Worm (Caenorhabditis elegans): Measurements from ENCODE around the gene srbc-68.

The srbc-68 gene

DNA sequence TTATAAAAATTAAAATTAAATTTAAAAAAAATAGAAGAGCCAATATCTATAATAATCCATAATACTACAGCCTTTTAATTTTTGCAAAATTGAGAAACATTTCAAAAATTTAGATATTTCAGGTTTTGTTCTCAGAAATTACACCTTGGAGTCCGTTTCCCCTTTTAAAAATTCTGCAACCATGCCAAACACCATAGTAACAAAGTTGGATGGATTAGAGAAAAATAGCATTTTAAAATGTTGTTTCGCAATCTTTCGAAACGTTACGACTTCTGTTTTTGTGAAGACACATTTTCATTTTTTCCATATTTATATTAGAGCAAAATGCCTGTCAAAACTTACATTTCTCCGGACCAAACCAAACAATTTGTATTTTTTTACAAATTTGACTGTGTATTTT, 21.4 kb downstream of the srbc-68 start, which contains the start of gene T24A6.7:
T24A6.7 (plus strand) TSS at position 301 of the 400 bp plus-strand sequence.
- TF ChIP-seq snpc-1.1 (tag; optimal IDR thresholded peaks at IDR 0.05; ENCODE audit: insufficient read depth): no peak
- no peak for TF ChIP-seq attf-3 (GFP tag; conservative IDR thresholded peaks at IDR 0.05)
- TF ChIP-seq F23B12.7 (tag; optimal IDR thresholded peaks at IDR 0.05; ENCODE audit: insufficient read depth): no peak
- no peak for TF ChIP-seq rpc-1 (optimal IDR thresholded peaks at IDR 0.05)
- no peak for TF ChIP-seq rpc-1 (tag; optimal IDR thresholded peaks at IDR 0.05)
- no peak for TF ChIP-seq ama-1 (optimal IDR thresholded peaks at IDR 0.05)
- no peak for TF ChIP-seq ama-1 (GFP tag; optimal IDR thresholded peaks at IDR 0.05)
- no peak for TF ChIP-seq zim-3 (tag; optimal IDR thresholded peaks at IDR 0.05)

DNA sequence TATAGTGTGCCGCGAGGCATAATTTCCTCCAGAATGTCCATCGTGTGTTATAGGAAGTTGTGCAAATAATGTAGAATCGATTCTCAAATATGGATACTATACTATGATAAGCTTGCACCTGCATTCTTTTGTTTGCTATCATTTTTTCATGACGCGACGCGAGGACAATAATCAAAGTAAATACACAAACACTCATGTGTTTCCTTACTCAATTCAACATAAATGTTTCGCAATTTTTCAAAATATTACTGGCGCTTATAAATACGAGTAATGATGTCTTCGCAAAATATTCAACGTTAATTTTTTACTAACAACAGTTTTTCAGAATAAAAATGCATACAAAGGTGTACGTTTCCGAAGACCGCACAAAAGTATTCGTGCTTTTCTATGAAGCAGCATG, 23.2 kb downstream of the srbc-68 start, which contains the start of gene irg-1:
irg-1 (plus strand) TSS at position 326 of the 400 bp plus-strand sequence.
- TF ChIP-seq mes-4 (tag; optimal IDR thresholded peaks at IDR 0.05) (no peak), cebp-1 (GFP tag; IDR thresholded peaks at IDR 0.05) (peak; percentile 25; the same call in 1 of the 2 replicates), cebp-1 (tag; optimal IDR thresholded peaks at IDR 0.05) (no peak)

DNA sequence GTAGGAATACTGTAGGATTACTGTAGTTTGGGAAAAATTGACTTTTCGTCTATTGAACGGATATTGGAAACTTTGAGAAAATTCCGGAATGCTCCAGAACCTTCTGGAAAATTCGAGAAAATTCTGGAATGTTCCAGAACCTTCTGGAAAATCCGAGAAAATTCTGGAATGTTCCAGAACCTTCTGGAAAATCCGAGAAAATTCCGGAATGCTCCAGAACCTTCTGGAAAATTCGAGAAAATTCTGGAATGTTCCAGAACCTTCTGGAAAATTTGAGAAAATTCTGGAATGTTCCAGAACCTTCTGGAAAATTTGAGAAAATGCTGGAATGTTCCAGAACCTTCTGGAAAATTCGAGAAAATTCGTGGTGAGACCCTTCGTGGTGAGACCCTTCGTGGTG, 26.0 kb downstream of the srbc-68 start:
- peak; percentile 18; the same call in 1 of the 2 replicates for TF ChIP-seq Y53F4B.3 (GFP tag; IDR thresholded peaks at IDR 0.05)
- peak; percentile 43; the same call in 1 of the 2 replicates for TF ChIP-seq nfyb-1 (GFP tag; IDR thresholded peaks at IDR 0.05)
- TF ChIP-seq madf-6 (GFP tag; IDR thresholded peaks at IDR 0.05): peak; percentile 41; the same call in 1 of the 2 replicates
- peak; percentile 75 for TF ChIP-seq dox-1 (GFP tag; IDR thresholded peaks at IDR 0.05)
- TF ChIP-seq hsf-1 (GFP tag; IDR thresholded peaks at IDR 0.05): peak; percentile 97

ce11 chrV:3517889-3518288, 28.5 kb downstream of the srbc-68 start, which contains the start of gene str-227:
str-227 (plus strand) TSS chrV:3518189.
- TF ChIP-seq nhr-27 (tag; optimal IDR thresholded peaks at IDR 0.05) (no peak), ztf-26 (tag; optimal IDR thresholded peaks at IDR 0.05) (no peak), F52B5.7 (tag; optimal IDR thresholded peaks at IDR 0.05) (no peak), hmg-1.2 (GFP tag; IDR thresholded peaks at IDR 0.05) (no peak), F23B12.7 (tag; optimal IDR thresholded peaks at IDR 0.05; ENCODE audit: insufficient read depth) (no peak), tbp1 (GFP tag; optimal IDR thresholded peaks at IDR 0.05) (no peak), efl-1 (GFP tag; optimal IDR thresholded peaks at IDR 0.05) (no peak), madf-10 (tag; optimal IDR thresholded peaks at IDR 0.05) (no peak), ccch-3 (GFP tag; optimal IDR thresholded peaks at IDR 0.05) (no peak), F33H1.4 (GFP tag; IDR thresholded peaks at IDR 0.05) (no peak), ceh-79 (tag; optimal IDR thresholded peaks at IDR 0.05) (no peak), bed-1 (GFP tag; IDR thresholded peaks at IDR 0.05) (no peak), snpc-4 (GFP tag; optimal IDR thresholded peaks at IDR 0.05) (no peak), snpc-4 (tag; optimal IDR thresholded peaks at IDR 0.05) (no peak)

- no peak for TF ChIP-seq egrh-3 (GFP tag; IDR thresholded peaks at IDR 0.05)
- no peak for TF ChIP-seq cebp-1 (GFP tag; IDR thresholded peaks at IDR 0.05)
- TF ChIP-seq cebp-1 (tag; optimal IDR thresholded peaks at IDR 0.05): no peak
- TF ChIP-seq ztf-18 (tag; optimal IDR thresholded peaks at IDR 0.05): no peak
- TF ChIP-seq hmg-1.2 (GFP tag; IDR thresholded peaks at IDR 0.05): no peak
- TF ChIP-seq hmg-20 (GFP tag; IDR thresholded peaks at IDR 0.05): no peak
- TF ChIP-seq B0035.1 (tag; optimal IDR thresholded peaks at IDR 0.05): no peak
- no peak for TF ChIP-seq ztf-28 (GFP tag; IDR thresholded peaks at IDR 0.05)
These were observed 34.0 kb downstream of the srbc-68 start, which contains the start of gene str-226 for ce11 chrV:3512381-3512780. str-226 (plus strand) TSS chrV:3512681.
